Fruit fly (Drosophila melanogaster): ENCODE measurements around the gene chrb.

dm6 chr3L:11466985-11467384 is 20.4 kb upstream of the chrb start:
- peak; percentile 64 for TF ChIP-seq Eip78C (GFP tag)
- peak; percentile 49 for TF ChIP-seq CG3032 (tag; optimal IDR thresholded peaks at IDR 0.05)
- no peak for TF ChIP-seq Gug (GFP tag; IDR thresholded peaks at IDR 0.05)
- TF ChIP-seq topi (GFP tag; optimal IDR thresholded peaks at IDR 0.05), result no peak
- TF ChIP-seq CG10669 (GFP tag; optimal IDR thresholded peaks at IDR 0.05), result no peak
- peak; percentile 76 for TF ChIP-seq dsx (GFP tag; optimal IDR thresholded peaks at IDR 0.05; ENCODE audit: poor library complexity, severe bottlenecking)
- peak; percentile 5 for TF ChIP-seq lz (GFP tag; optimal IDR thresholded peaks at IDR 0.05)
- peak; percentile 28 for TF ChIP-seq CG32006 (GFP tag; optimal IDR thresholded peaks at IDR 0.05)
- TF ChIP-seq ss (GFP tag; optimal IDR thresholded peaks at IDR 0.05), result no peak
- no peak for TF ChIP-seq CG15336 (GFP tag; IDR thresholded peaks at IDR 0.05)
- no peak for TF ChIP-seq dac (GFP tag; optimal IDR thresholded peaks at IDR 0.05)
